Worm (Caenorhabditis elegans) whole organism, L1 larva: Measurements from ENCODE around the gene F44E2.10.

Experiments
- C04F5.9 ChIP-seq: sonication (generic microtip); optimal IDR thresholded peaks from 2 replicates; lab custom pipeline; 2016; ENCODE audit warnings: missing genetic modification characterization, missing compliant biosample characterization
- C16A3.4 ChIP-seq: fragments of 150-350 bp; optimal IDR thresholded peaks from 2 replicates; lab custom pipeline; 2014; ENCODE audit warnings: missing biosample characterization, missing genetic modification characterization
- C34B4.2 ChIP-seq: sonication (generic microtip); optimal IDR thresholded peaks from 2 replicates; lab custom pipeline; 2017; ENCODE audit warnings: mild to moderate bottlenecking, missing genetic modification characterization, missing compliant biosample characterization
- F16B12.6 ChIP-seq: fragments of 150-350 bp; optimal IDR thresholded peaks from 2 replicates; lab custom pipeline; 2014; ENCODE audit warnings: missing biosample characterization, missing genetic modification characterization
- Y116A8C.19 ChIP-seq: sonication (generic microtip); optimal IDR thresholded peaks from 2 replicates; lab custom pipeline; 2016; ENCODE audit warnings: missing compliant biosample characterization, missing genetic modification characterization, borderline replicate concordance
- aha-1 ChIP-seq: fragments of 150-350 bp; optimal IDR thresholded peaks from 2 replicates; lab custom pipeline; 2014; ENCODE audit warnings: missing biosample characterization, missing genetic modification characterization
- alr-1 ChIP-seq: fragments of 200-800 bp; sonication (Bioruptor generic); optimal IDR thresholded peaks from 2 replicates; lab custom pipeline; 2018; ENCODE audit warnings: borderline replicate concordance, mild to moderate bottlenecking, missing genetic modification characterization, missing compliant biosample characterization
- aly-2 ChIP-seq: fragments of 150-350 bp; optimal IDR thresholded peaks from 2 replicates; lab custom pipeline; 2014; ENCODE audit warnings: missing biosample characterization, missing genetic modification characterization
- ama-1 ChIP-seq: fragments of 150-350 bp; optimal IDR thresholded peaks from 2 replicates; lab custom pipeline; 2014
- ceh-63 ChIP-seq: fragments of 200-800 bp; sonication (Bioruptor generic); optimal IDR thresholded peaks from 2 replicates; lab custom pipeline; 2018; ENCODE audit warnings: mild to moderate bottlenecking, missing genetic modification characterization, missing compliant biosample characterization
- ceh-82 ChIP-seq, 3 experiments: fragments of 150-350 bp in 1 of 3; sonication (generic microtip) in 2 of 3; optimal IDR thresholded peaks; 2 replicates each; lab custom pipeline; 2014 to 2017; ENCODE audit warnings: missing biosample characterization in 3 of 3, missing genetic modification characterization in 3 of 3
- ceh-90 ChIP-seq: sonication (generic microtip); optimal IDR thresholded peaks from 2 replicates; lab custom pipeline; 2016; ENCODE audit warnings: missing genetic modification characterization, missing compliant biosample characterization
- fkh-10 ChIP-seq: sonication (generic microtip); optimal IDR thresholded peaks from 2 replicates; lab custom pipeline; 2017; ENCODE audit warnings: missing biosample characterization, missing genetic modification reagents, missing genetic modification characterization
- fkh-4 ChIP-seq: sonication (generic microtip); optimal IDR thresholded peaks from 2 replicates; lab custom pipeline; 2016; ENCODE audit warnings: missing compliant biosample characterization, missing genetic modification characterization, borderline replicate concordance
- fkh-8 ChIP-seq: sonication (generic microtip); optimal IDR thresholded peaks from 2 replicates; lab custom pipeline; 2016; ENCODE audit warnings: mild to moderate bottlenecking, missing genetic modification characterization, missing compliant biosample characterization
- hlh-17 ChIP-seq: fragments of 200-800 bp; sonication (Bioruptor generic); optimal IDR thresholded peaks from 2 replicates; lab custom pipeline; 2018; ENCODE audit warnings: missing genetic modification characterization, mild to moderate bottlenecking, missing compliant biosample characterization, moderate library complexity, borderline replicate concordance
- hpl-2 ChIP-seq: fragments of 150-350 bp; optimal IDR thresholded peaks from 2 replicates; lab custom pipeline; 2014; ENCODE audit warnings: missing biosample characterization, missing genetic modification reagents, missing genetic modification characterization
- jun-1 ChIP-seq: fragments of 150-350 bp; optimal IDR thresholded peaks from 2 replicates; lab custom pipeline; 2014; ENCODE audit warnings: missing biosample characterization, missing genetic modification reagents, missing genetic modification characterization
- lin-13 ChIP-seq: fragments of 150-350 bp; optimal IDR thresholded peaks from 2 replicates; lab custom pipeline; 2014; ENCODE audit warnings: missing biosample characterization, missing genetic modification reagents, missing genetic modification characterization
- lin-15B ChIP-seq: fragments of 150-350 bp; sonication (generic microtip); optimal IDR thresholded peaks from 3 replicates; lab custom pipeline; 2014; ENCODE audit warnings: missing biosample characterization, missing genetic modification characterization
- lin-39 ChIP-seq: fragments of 150-350 bp; optimal IDR thresholded peaks from 2 replicates; lab custom pipeline; 2014; ENCODE audit warnings: missing biosample characterization, missing genetic modification reagents, missing genetic modification characterization
- lir-3 ChIP-seq: sonication (generic microtip); optimal IDR thresholded peaks from 2 replicates; lab custom pipeline; 2016; ENCODE audit warnings: mild to moderate bottlenecking, missing genetic modification characterization, moderate library complexity, missing compliant biosample characterization; ENCODE audit not compliant: poor library complexity
- lsy-2 ChIP-seq, 2 experiments: fragments of 150-350 bp; optimal IDR thresholded peaks; 2 replicates each; lab custom pipeline; 2014; ENCODE audit warnings: missing biosample characterization in 2 of 2, missing genetic modification characterization in 2 of 2
- mab-9 ChIP-seq: fragments of 200-800 bp; sonication (Bioruptor generic); IDR thresholded peaks from 2 replicates; pipeline ENCODE4 v1.3.6; 2022; ENCODE audit warnings: missing genetic modification reagents, missing genetic modification characterization, missing compliant biosample characterization
- mdl-1 ChIP-seq, 2 experiments: fragments of 150-350 bp; optimal IDR thresholded peaks; 2 replicates each; lab custom pipeline; 2014 to 2017; ENCODE audit warnings: missing biosample characterization in 2 of 2, missing genetic modification characterization in 2 of 2, inconsistent platforms in 1 of 2
- mep-1 ChIP-seq: fragments of 150-350 bp; optimal IDR thresholded peaks from 2 replicates; lab custom pipeline; 2014; ENCODE audit warnings: missing biosample characterization, missing genetic modification characterization
- nhr-12 ChIP-seq: sonication (generic microtip); optimal IDR thresholded peaks from 2 replicates; lab custom pipeline; 2017; ENCODE audit warnings: missing biosample characterization, missing genetic modification characterization
- nhr-19 ChIP-seq: fragments of 200-800 bp; sonication (Bioruptor generic); conservative IDR thresholded peaks from 2 replicates; pipeline ENCODE4 v1.3.6; 2022; ENCODE audit warnings: missing genetic modification characterization, missing compliant biosample characterization
- nhr-20 ChIP-seq: sonication (generic microtip); optimal IDR thresholded peaks from 2 replicates; lab custom pipeline; 2016; ENCODE audit warnings: mild to moderate bottlenecking, missing genetic modification characterization, missing compliant biosample characterization
- nhr-28 ChIP-seq: fragments of 150-350 bp; optimal IDR thresholded peaks from 2 replicates; lab custom pipeline; 2014; ENCODE audit warnings: missing biosample characterization, missing genetic modification characterization
- nhr-85 ChIP-seq: sonication (generic microtip); peaks from one replicate; lab custom pipeline; 2016; ENCODE audit warnings: missing genetic modification characterization, inconsistent platforms, missing compliant biosample characterization
- nhr-90 ChIP-seq: sonication (generic microtip); optimal IDR thresholded peaks from 2 replicates; lab custom pipeline; 2016; ENCODE audit warnings: mild to moderate bottlenecking, missing genetic modification characterization, missing compliant biosample characterization; ENCODE audit not compliant: poor library complexity
- pag-3 ChIP-seq: sonication (generic microtip); optimal IDR thresholded peaks from 2 replicates; lab custom pipeline; 2017; ENCODE audit warnings: missing genetic modification characterization, mild to moderate bottlenecking, missing compliant biosample characterization, antibody characterized with exemption, borderline replicate concordance; ENCODE audit not compliant: insufficient read depth
- pax-3 ChIP-seq: fragments of 200-800 bp; sonication (Bioruptor generic); optimal IDR thresholded peaks from 2 replicates; lab custom pipeline; 2018; ENCODE audit warnings: mild to moderate bottlenecking, missing genetic modification characterization, moderate library complexity, missing compliant biosample characterization
- rnt-1 ChIP-seq: sonication (generic microtip); optimal IDR thresholded peaks from 2 replicates; lab custom pipeline; 2016; ENCODE audit warnings: mild to moderate bottlenecking, missing genetic modification characterization, moderate library complexity, missing compliant biosample characterization
- snpc-4 ChIP-seq: fragments of 150-350 bp; optimal IDR thresholded peaks from 2 replicates; lab custom pipeline; 2014; ENCODE audit warnings: missing biosample characterization, missing genetic modification characterization
- snu-23 ChIP-seq: sonication (generic microtip); optimal IDR thresholded peaks from 2 replicates; lab custom pipeline; 2016; ENCODE audit warnings: missing genetic modification characterization, missing compliant biosample characterization
- sptf-1 ChIP-seq: fragments of 150-350 bp; optimal IDR thresholded peaks from 2 replicates; lab custom pipeline; 2014; ENCODE audit warnings: missing biosample characterization, missing genetic modification characterization
- swsn-7 ChIP-seq: sonication (generic microtip); optimal IDR thresholded peaks from 2 replicates; lab custom pipeline; 2016; ENCODE audit warnings: missing genetic modification characterization, missing compliant biosample characterization
- tlp-1 ChIP-seq: fragments of 150-350 bp; optimal IDR thresholded peaks from 2 replicates; lab custom pipeline; 2014; ENCODE audit warnings: missing biosample characterization, missing genetic modification characterization
- unc-98 ChIP-seq: fragments of 200-800 bp; sonication (Bioruptor generic); IDR thresholded peaks from 2 replicates; pipeline ENCODE4 v1.3.6; 2022; ENCODE audit warnings: missing genetic modification characterization, missing compliant biosample characterization
- vab-15 ChIP-seq: sonication (generic microtip); optimal IDR thresholded peaks from 2 replicates; lab custom pipeline; 2017; ENCODE audit warnings: missing genotype, mild to moderate bottlenecking, missing genetic modification characterization, missing compliant biosample characterization
- zip-4 ChIP-seq: fragments of 200-800 bp; sonication (Bioruptor generic); optimal IDR thresholded peaks from 2 replicates; lab custom pipeline; 2018; ENCODE audit warnings: mild to moderate bottlenecking, missing genetic modification characterization, moderate library complexity, missing compliant biosample characterization
- ztf-11 ChIP-seq, 2 experiments: sonication (generic microtip); optimal IDR thresholded peaks; 2 replicates each; lab custom pipeline; 2016 to 2017; ENCODE audit warnings: missing genetic modification characterization in 2 of 2, missing biosample characterization in 1 of 2, missing compliant biosample characterization in 1 of 2

F44E2.10 gene

ce11 chrIII:8847722-8848121 is 16.8 kb upstream of the F44E2.10 start (continued):
- TF ChIP-seq nhr-20 (tag; lab: Kevin White, UChicago) (peak; percentile 37), fkh-10 (GFP tag; lab: Kevin White, UChicago) (no peak), fkh-8 (peak; percentile 1), sptf-1 (tag; lab: Kevin White, UChicago) (no peak), nhr-12 (no peak), alr-1 (tag; lab: Kevin White, UChicago) (no peak), nhr-28 (no peak), F16B12.6 (tag; lab: Kevin White, UChicago) (peak; percentile 18), C34B4.2 (tag; lab: Kevin White, UChicago) (no peak), lin-13 (GFP tag; lab: Kevin White, UChicago) (no peak), lin-15B (tag; lab: Kevin White, UChicago) (peak; percentile 63), nhr-90 (tag; lab: Kevin White, UChicago) (peak; percentile 52), ztf-11 (tag; optimal IDR thresholded peaks at IDR 0.05; lab: Kevin White, UChicago) (no peak), ama-1 (lab: Kevin White, UChicago) (no peak), rnt-1 (tag; lab: Kevin White, UChicago) (peak; percentile 70), mab-9 (GFP tag; lab: Robert Waterston, UW) (no peak), hlh-17 (GFP tag; lab: Kevin White, UChicago) (no peak), Y116A8C.19 (tag; lab: Kevin White, UChicago) (no peak), hpl-2 (GFP tag; lab: Kevin White, UChicago) (no peak), zip-4 (GFP tag; lab: Kevin White, UChicago) (no peak), aha-1 (tag; lab: Kevin White, UChicago) (no peak), C04F5.9 (tag; lab: Kevin White, UChicago) (peak; percentile 26), lsy-2 (tag; optimal IDR thresholded peaks at IDR 0.05; lab: Kevin White, UChicago) (peak; percentile 66 to 74), aly-2 (tag; lab: Kevin White, UChicago) (no peak), lin-39 (no peak), swsn-7 (tag; lab: Kevin White, UChicago) (peak; percentile 52), snpc-4 (no peak), unc-98 (GFP tag; lab: Robert Waterston, UW) (no peak), vab-15 (tag; lab: Kevin White, UChicago) (peak; percentile 0), lir-3 (tag; lab: Kevin White, UChicago) (peak; percentile 44), jun-1 (tag; lab: Kevin White, UChicago) (no peak), fkh-4 (tag; lab: Kevin White, UChicago) (no peak), ceh-90 (no peak), pax-3 (tag; lab: Kevin White, UChicago) (no peak), mep-1 (tag; lab: Kevin White, UChicago) (peak; percentile 64), nhr-19 (GFP tag; lab: Robert Waterston, UW) (peak; percentile 35; the same call in 1 of the 2 replicates)

- TF ChIP-seq lin-39 (no peak), vab-15 (tag; lab: Kevin White, UChicago) (no peak), snu-23 (GFP tag; lab: Kevin White, UChicago) (no peak), pag-3 (no peak), nhr-12 (no peak), C16A3.4 (tag; lab: Kevin White, UChicago) (no peak), unc-98 (GFP tag; lab: Robert Waterston, UW) (no peak), ceh-63 (no peak), tlp-1 (tag; lab: Kevin White, UChicago) (no peak), ztf-11 (tag; optimal IDR thresholded peaks at IDR 0.05; lab: Kevin White, UChicago) (no peak), mdl-1 (tag; optimal IDR thresholded peaks at IDR 0.05; lab: Kevin White, UChicago) (no peak), ceh-82 (tag; optimal IDR thresholded peaks at IDR 0.05; lab: Kevin White, UChicago) (no peak), lin-15B (tag; lab: Kevin White, UChicago) (no peak), nhr-85 (no peak)
Measured at ce11 chrIII:8845114-8845513, 14.2 kb upstream of the F44E2.10 start, which contains the start of gene F44E2.6. F44E2.6 (minus strand) TSS chrIII:8845214.
